Fruit fly (Drosophila melanogaster): ENCODE data around the gene strat.

The strat gene

DNA sequence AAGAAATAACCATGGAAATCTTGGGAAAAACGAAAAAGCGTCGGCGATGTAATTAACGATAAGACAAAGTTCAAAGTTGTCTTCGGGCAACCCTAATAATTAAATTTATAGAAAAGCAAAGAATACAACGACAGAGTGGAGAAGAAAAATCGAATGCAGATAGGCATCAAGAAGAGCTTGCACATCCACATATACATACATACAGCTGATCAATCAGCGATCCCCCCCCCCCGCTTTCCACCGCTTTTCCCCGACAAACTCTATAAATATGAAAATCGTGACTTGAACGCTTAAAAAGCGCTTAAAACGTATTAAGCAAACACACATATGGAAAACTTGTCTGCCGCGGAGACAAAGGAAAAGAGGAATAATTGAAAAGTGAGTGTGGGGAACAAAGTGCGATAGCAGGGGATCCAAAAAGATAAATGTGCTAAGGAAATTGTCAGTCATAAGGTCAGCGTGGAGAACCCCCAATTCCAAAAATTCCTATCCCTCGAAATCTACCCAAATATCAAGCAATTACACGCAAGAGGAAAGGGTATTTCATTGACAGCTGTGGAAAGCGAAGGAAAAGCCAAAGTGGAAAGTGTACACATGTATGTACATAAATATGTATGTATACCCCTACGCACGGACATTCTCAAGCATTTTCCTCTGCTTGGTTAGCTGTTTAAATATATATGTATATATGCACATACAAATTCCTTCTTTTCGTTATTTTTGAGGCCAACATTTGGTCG, 30.6 kb upstream of the strat start (continued):
- TF ChIP-seq Pdp1 (GFP tag; optimal IDR thresholded peaks at IDR 0.05), result no peak
- TF ChIP-seq CG12104 (GFP tag; optimal IDR thresholded peaks at IDR 0.05), result no peak
- TF ChIP-seq CG14710 (tag; optimal IDR thresholded peaks at IDR 0.05), result no peak
- no peak for TF ChIP-seq odd (GFP tag; optimal IDR thresholded peaks at IDR 0.05)
- TF ChIP-seq pan (optimal IDR thresholded peaks at IDR 0.05), result no peak
- TF ChIP-seq pan (GFP tag; optimal IDR thresholded peaks at IDR 0.05 in 1 of 2, IDR thresholded peaks at IDR 0.05 in 1 of 2), result no peak
- TF ChIP-seq CG16813 (GFP tag; IDR thresholded peaks at IDR 0.05; ENCODE audit: partially characterized antibody), result no peak
- no peak for TF ChIP-seq zen2 (GFP tag; IDR thresholded peaks at IDR 0.05; ENCODE audit: partially characterized antibody)
- 0 out of 4 replicates have a peak, but pooled peaks have one; percentile 39 for TF ChIP-seq chinmo (GFP tag; IDR thresholded peaks at IDR 0.05; ENCODE audit: partially characterized antibody)
- TF ChIP-seq Hr51 (GFP tag; optimal IDR thresholded peaks at IDR 0.05), result no peak
- no peak for TF ChIP-seq stwl (tag; optimal IDR thresholded peaks at IDR 0.05)
- no peak for TF ChIP-seq CG11504 (tag; optimal IDR thresholded peaks at IDR 0.05)
- no peak for TF ChIP-seq CG12236 (GFP tag; optimal IDR thresholded peaks at IDR 0.05)
- no peak for TF ChIP-seq Deaf1 (tag; optimal IDR thresholded peaks at IDR 0.05)
- TF ChIP-seq CG18262 (tag; optimal IDR thresholded peaks at IDR 0.05), result peak; percentile 2
- no peak for TF ChIP-seq D19B (GFP tag; optimal IDR thresholded peaks at IDR 0.05)
- TF ChIP-seq CG4854 (GFP tag; optimal IDR thresholded peaks at IDR 0.05), result no peak
- no peak for TF ChIP-seq CG3726 (GFP tag; IDR thresholded peaks at IDR 0.05)
- TF ChIP-seq Med (GFP tag), result no peak
- TF ChIP-seq CG16779 (GFP tag; IDR thresholded peaks at IDR 0.05), result no peak
- TF ChIP-seq CG1603 (tag; optimal IDR thresholded peaks at IDR 0.05), result peak; percentile 14
- no peak for TF ChIP-seq dati (GFP tag; IDR thresholded peaks at IDR 0.05)
- no peak for TF ChIP-seq CG7786 (GFP tag; optimal IDR thresholded peaks at IDR 0.05)
- no peak for TF ChIP-seq CG15073 (GFP tag; optimal IDR thresholded peaks at IDR 0.05)
- TF ChIP-seq Hr78 (GFP tag; optimal IDR thresholded peaks at IDR 0.05), result peak in 1 of 2 experiments; percentile 57
- no peak for TF ChIP-seq shn (GFP tag; optimal IDR thresholded peaks at IDR 0.05)
- TF ChIP-seq emc (GFP tag; optimal IDR thresholded peaks at IDR 0.05), result no peak
- TF ChIP-seq prd (optimal IDR thresholded peaks at IDR 0.05), result no peak
- no peak for TF ChIP-seq prd (GFP tag; IDR thresholded peaks at IDR 0.05)
- no peak for TF ChIP-seq Mad (GFP tag; optimal IDR thresholded peaks at IDR 0.05)
- TF ChIP-seq p53 (GFP tag; optimal IDR thresholded peaks at IDR 0.05), result no peak
- peak; percentile 98 for TF ChIP-seq D19A (tag; optimal IDR thresholded peaks at IDR 0.05)
- TF ChIP-seq Stat92E (GFP tag; optimal IDR thresholded peaks at IDR 0.05), result no peak
- no peak for TF ChIP-seq CG10147 (GFP tag; optimal IDR thresholded peaks at IDR 0.05)
- no peak for TF ChIP-seq gcm2 (GFP tag; optimal IDR thresholded peaks at IDR 0.05)
- TF ChIP-seq Dek (tag; optimal IDR thresholded peaks at IDR 0.05), result no peak
- 0 out of 4 replicates have a peak, but pooled peaks have one; percentile 18 for TF ChIP-seq Dll (GFP tag; IDR thresholded peaks at IDR 0.05; ENCODE audit: partially characterized antibody)
- no peak for TF ChIP-seq CG8359 (GFP tag; optimal IDR thresholded peaks at IDR 0.05; ENCODE audit: borderline replicate concordance)
- TF ChIP-seq ranshi (GFP tag; IDR thresholded peaks at IDR 0.05), result no peak
- TF ChIP-seq pum (GFP tag; optimal IDR thresholded peaks at IDR 0.05), result no peak
- TF ChIP-seq sens (GFP tag), result peak; percentile 78
- TF ChIP-seq zfh1 (GFP tag; IDR thresholded peaks at IDR 0.05), result no peak
- peak; percentile 12 for TF ChIP-seq CG17829 (tag; optimal IDR thresholded peaks at IDR 0.05)
- TF ChIP-seq NK7.1 (GFP tag; optimal IDR thresholded peaks at IDR 0.05), result no peak
- no peak for TF ChIP-seq onecut (GFP tag; IDR thresholded peaks at IDR 0.05)
- TF ChIP-seq CG10321 (GFP tag; IDR thresholded peaks at IDR 0.05), result no peak
- no peak for TF ChIP-seq HLH4C (GFP tag; IDR thresholded peaks at IDR 0.05; ENCODE audit: partially characterized antibody)
- no peak for TF ChIP-seq CG34224 (GFP tag; IDR thresholded peaks at IDR 0.05; ENCODE audit: partially characterized antibody)
- TF ChIP-seq Sin3A (optimal IDR thresholded peaks at IDR 0.05), result no peak

All from whole organism, embryonic.